Worm (Caenorhabditis elegans) whole organism, young adult: ENCODE measurements around the gene R13D11.1.

Source experiments
- F10E7.11 ChIP-seq: sonication (generic microtip); optimal IDR thresholded peaks from 2 replicates; lab custom pipeline; 2017; ENCODE audit warnings: mild to moderate bottlenecking, missing genetic modification characterization, moderate library complexity, missing compliant biosample characterization
- F23B12.7 ChIP-seq: sonication (generic microtip); optimal IDR thresholded peaks from 2 replicates; lab custom pipeline; 2017; ENCODE audit warnings: missing genetic modification characterization, mild to moderate bottlenecking, missing compliant biosample characterization, antibody characterized with exemption, moderate library complexity; ENCODE audit not compliant: insufficient read depth
- F55B11.4 ChIP-seq: sonication (generic microtip); optimal IDR thresholded peaks from 2 replicates; lab custom pipeline; 2016; ENCODE audit warnings: missing compliant biosample characterization, missing genetic modification characterization, borderline replicate concordance; ENCODE audit not compliant: insufficient read depth
- Y56A3A.18 ChIP-seq: fragments of 200-800 bp; sonication (Bioruptor generic); IDR thresholded peaks from 2 replicates; pipeline ENCODE4 v1.3.6; 2022; ENCODE audit warnings: missing genetic modification reagents, missing genetic modification characterization, missing compliant biosample characterization
- ets-4 ChIP-seq: fragments of 200-800 bp; sonication (Bioruptor generic); optimal IDR thresholded peaks from 2 replicates; lab custom pipeline; 2018; ENCODE audit warnings: mild to moderate bottlenecking, missing genetic modification characterization, missing compliant biosample characterization
- lsy-27 ChIP-seq: sonication (generic microtip); optimal IDR thresholded peaks from 2 replicates; lab custom pipeline; 2017; ENCODE audit warnings: missing genetic modification characterization, mild to moderate bottlenecking, missing compliant biosample characterization, antibody characterized with exemption, missing genotype, borderline replicate concordance; ENCODE audit not compliant: insufficient read depth
- madf-6 ChIP-seq: fragments of 200-800 bp; sonication (Bioruptor generic); IDR thresholded peaks from 2 replicates; pipeline ENCODE4 v1.3.6; 2022; ENCODE audit warnings: missing genetic modification reagents, missing genetic modification characterization, missing compliant biosample characterization
- snpc-3.4 ChIP-seq: sonication (generic microtip); optimal IDR thresholded peaks from 2 replicates; lab custom pipeline; 2017; ENCODE audit warnings: missing genetic modification characterization, mild to moderate bottlenecking, missing compliant biosample characterization, antibody characterized with exemption, moderate library complexity, missing genotype, missing genetic modification reagents

ce11 chrV:856549-856948, 39.3 kb downstream of the R13D11.1 start, which contains the start of gene K09C6.2:
- TF ChIP-seq ets-4 (GFP tag; lab: Kevin White, UChicago): no peak
- TF ChIP-seq snpc-3.4 (tag; lab: Kevin White, UChicago): no peak
- TF ChIP-seq F10E7.11: no peak
- no peak for TF ChIP-seq madf-6 (GFP tag; lab: Robert Waterston, UW)
- no peak for TF ChIP-seq F23B12.7 (tag; lab: Kevin White, UChicago)
- TF ChIP-seq F55B11.4 (tag; lab: Kevin White, UChicago): no peak
- TF ChIP-seq Y56A3A.18 (GFP tag; lab: Robert Waterston, UW): no peak
- no peak for TF ChIP-seq lsy-27 (tag; lab: Kevin White, UChicago)
